Worm (Caenorhabditis elegans) whole organism, L2 larva: ENCODE measurements around the gene acs-7.

Experiments
- C34F6.9 ChIP-seq: fragments of 150-350 bp; optimal IDR thresholded peaks from 2 replicates; lab custom pipeline; 2014; ENCODE audit warnings: missing biosample characterization, missing genetic modification characterization
- F13H6.1 ChIP-seq: sonication (generic microtip); optimal IDR thresholded peaks from 2 replicates; lab custom pipeline; 2016; ENCODE audit warnings: missing genetic modification characterization, missing compliant biosample characterization
- ZK546.5 ChIP-seq: sonication (generic microtip); optimal IDR thresholded peaks from 2 replicates; lab custom pipeline; 2017; ENCODE audit warnings: missing biosample characterization, missing genetic modification characterization
- alr-1 ChIP-seq: fragments of 150-350 bp; optimal IDR thresholded peaks from 2 replicates; lab custom pipeline; 2014; ENCODE audit warnings: missing biosample characterization, missing genetic modification characterization
- aly-2 ChIP-seq: fragments of 150-350 bp; optimal IDR thresholded peaks from 2 replicates; lab custom pipeline; 2014; ENCODE audit warnings: missing biosample characterization, missing genetic modification characterization
- ceh-16 ChIP-seq: fragments of 150-350 bp; optimal IDR thresholded peaks from 2 replicates; lab custom pipeline; 2014; ENCODE audit warnings: missing biosample characterization, missing genetic modification characterization
- crh-2 ChIP-seq: sonication (generic microtip); optimal IDR thresholded peaks from 2 replicates; lab custom pipeline; 2017; ENCODE audit warnings: missing biosample characterization, missing genetic modification characterization
- egl-27 ChIP-seq: sonication (generic microtip); optimal IDR thresholded peaks from 3 replicates; lab custom pipeline; 2017; ENCODE audit warnings: missing biosample characterization, missing genetic modification reagents, missing genetic modification characterization
- elt-1 ChIP-seq: fragments of 150-350 bp; optimal IDR thresholded peaks from 2 replicates; lab custom pipeline; 2014; ENCODE audit warnings: missing biosample characterization, missing genetic modification characterization
- fos-1 ChIP-seq: fragments of 150-350 bp; optimal IDR thresholded peaks from 2 replicates; lab custom pipeline; 2014; ENCODE audit warnings: missing biosample characterization, missing genetic modification characterization
- gmeb-1 ChIP-seq: fragments of 150-350 bp; optimal IDR thresholded peaks from 2 replicates; lab custom pipeline; 2014; ENCODE audit warnings: missing biosample characterization, missing genetic modification characterization
- lin-11 ChIP-seq: fragments of 150-350 bp; sonication (generic microtip); optimal IDR thresholded peaks from 2 replicates; lab custom pipeline; 2014; ENCODE audit warnings: missing biosample characterization, missing genetic modification characterization, inconsistent platforms, mixed read lengths
- lin-39 ChIP-seq: fragments of 150-350 bp; optimal IDR thresholded peaks from 2 replicates; lab custom pipeline; 2014; ENCODE audit warnings: missing biosample characterization, missing genetic modification reagents, missing genetic modification characterization
- lsy-2 ChIP-seq, 2 experiments: fragments of 150-350 bp in 1 of 2; sonication (generic microtip) in 1 of 2; optimal IDR thresholded peaks; 2 replicates each; lab custom pipeline; 2014 to 2017; ENCODE audit warnings: missing biosample characterization in 2 of 2, missing genetic modification characterization in 2 of 2
- mab-5 ChIP-seq: fragments of 150-350 bp; optimal IDR thresholded peaks from 2 replicates; lab custom pipeline; 2014; ENCODE audit warnings: missing biosample characterization, missing genetic modification characterization
- mbf-1 ChIP-seq: sonication (generic microtip); optimal IDR thresholded peaks from 2 replicates; lab custom pipeline; 2017; ENCODE audit warnings: missing biosample characterization, missing genetic modification characterization
- mdl-1 ChIP-seq, 2 experiments: fragments of 150-350 bp in 1 of 2; sonication (generic microtip) in 1 of 2; optimal IDR thresholded peaks; 2 replicates each; lab custom pipeline; 2017; ENCODE audit warnings: missing biosample characterization in 2 of 2, missing genetic modification characterization in 2 of 2
- nhr-10 ChIP-seq: sonication (generic microtip); optimal IDR thresholded peaks from 2 replicates; lab custom pipeline; 2017; ENCODE audit warnings: missing biosample characterization, missing genetic modification characterization
- nhr-11 ChIP-seq: fragments of 150-350 bp; optimal IDR thresholded peaks from 2 replicates; lab custom pipeline; 2014; ENCODE audit warnings: missing biosample characterization, missing genetic modification characterization
- nhr-12 ChIP-seq: fragments of 150-350 bp; optimal IDR thresholded peaks from 2 replicates; lab custom pipeline; 2014; ENCODE audit warnings: missing biosample characterization, missing genetic modification characterization
- nhr-129 ChIP-seq: fragments of 150-350 bp; optimal IDR thresholded peaks from 2 replicates; lab custom pipeline; 2014; ENCODE audit warnings: missing biosample characterization, missing genetic modification characterization
- nhr-21 ChIP-seq: fragments of 150-350 bp; optimal IDR thresholded peaks from 2 replicates; lab custom pipeline; 2014; ENCODE audit warnings: missing biosample characterization, missing genetic modification characterization
- nhr-23 ChIP-seq: fragments of 150-350 bp; optimal IDR thresholded peaks from 2 replicates; lab custom pipeline; 2014; ENCODE audit warnings: missing biosample characterization, missing genetic modification reagents, missing genetic modification characterization
- nhr-237 ChIP-seq: fragments of 150-350 bp; optimal IDR thresholded peaks from 2 replicates; lab custom pipeline; 2014; ENCODE audit warnings: missing biosample characterization, missing genetic modification characterization
- nhr-25 ChIP-seq: fragments of 150-350 bp; sonication (generic microtip); optimal IDR thresholded peaks from 3 replicates; lab custom pipeline; 2014; ENCODE audit warnings: missing biosample characterization, missing genetic modification characterization
- nhr-77 ChIP-seq: fragments of 150-350 bp; optimal IDR thresholded peaks from 2 replicates; lab custom pipeline; 2014; ENCODE audit warnings: missing biosample characterization, missing genetic modification characterization
- peb-1 ChIP-seq: fragments of 150-350 bp; optimal IDR thresholded peaks from 2 replicates; lab custom pipeline; 2014; ENCODE audit warnings: missing biosample characterization, missing genetic modification characterization
- sem-4 ChIP-seq: fragments of 150-350 bp; optimal IDR thresholded peaks from 2 replicates; lab custom pipeline; 2014; ENCODE audit warnings: missing biosample characterization, missing genetic modification reagents, missing genetic modification characterization
- skn-1 ChIP-seq: sonication (generic microtip); optimal IDR thresholded peaks from 2 replicates; lab custom pipeline; 2017; ENCODE audit warnings: missing biosample characterization, missing genetic modification characterization
- sma-3 ChIP-seq: sonication (generic microtip); optimal IDR thresholded peaks from 2 replicates; lab custom pipeline; 2016; ENCODE audit warnings: missing genetic modification reagents, missing genetic modification characterization, missing compliant biosample characterization
- sma-9 ChIP-seq, 2 experiments: fragments of 150-350 bp in 1 of 2; sonication (generic microtip) in 1 of 2; optimal IDR thresholded peaks; 2 replicates each; lab custom pipeline; 2014 to 2016; ENCODE audit warnings: missing genetic modification characterization in 2 of 2, mild to moderate bottlenecking in 1 of 2, missing biosample characterization in 1 of 2, missing compliant biosample characterization in 1 of 2, missing genetic modification reagents in 1 of 2, moderate library complexity in 1 of 2
- snpc-4 ChIP-seq: fragments of 150-350 bp; optimal IDR thresholded peaks from 2 replicates; lab custom pipeline; 2014; ENCODE audit warnings: missing biosample characterization, missing genetic modification characterization
- unc-55 ChIP-seq: fragments of 150-350 bp; sonication (generic microtip); optimal IDR thresholded peaks from 3 replicates; lab custom pipeline; 2014; ENCODE audit warnings: missing biosample characterization, missing genetic modification reagents, missing genetic modification characterization
- unc-62 ChIP-seq: fragments of 150-350 bp; optimal IDR thresholded peaks from 2 replicates; lab custom pipeline; 2014; ENCODE audit warnings: missing biosample characterization, missing genetic modification reagents, missing genetic modification characterization
- zag-1 ChIP-seq: fragments of 150-350 bp; optimal IDR thresholded peaks from 2 replicates; lab custom pipeline; 2014; ENCODE audit warnings: missing biosample characterization, missing genetic modification characterization
- ztf-1 ChIP-seq: fragments of 200-800 bp; sonication (Bioruptor generic); conservative IDR thresholded peaks from 2 replicates; pipeline ENCODE4 v1.3.6; 2022; ENCODE audit warnings: missing genetic modification characterization, missing compliant biosample characterization
- ztf-4 ChIP-seq: fragments of 150-350 bp; optimal IDR thresholded peaks from 2 replicates; lab custom pipeline; 2014; ENCODE audit warnings: missing biosample characterization, missing genetic modification characterization

The acs-7 gene

DNA sequence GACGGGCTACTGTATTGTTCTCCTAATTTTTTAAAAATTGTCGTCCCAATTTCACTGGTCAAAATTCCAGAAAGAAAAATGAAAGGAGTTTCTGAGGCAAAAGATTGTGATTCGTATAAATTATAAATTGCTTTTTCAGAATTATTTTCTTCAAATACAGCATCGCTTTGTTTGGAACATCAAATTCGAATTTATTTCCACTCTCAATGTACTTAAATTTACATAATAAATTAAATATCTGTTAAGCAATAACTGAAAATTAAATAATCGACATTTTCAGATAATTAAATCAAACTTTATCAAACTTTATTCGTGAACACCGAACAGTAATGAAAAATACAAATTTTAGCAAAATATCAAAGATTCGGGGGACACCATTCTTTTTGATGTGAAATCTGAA lies 17.1 kb upstream of the acs-7 start:
- TF ChIP-seq C34F6.9 (tag; lab: Kevin White, UChicago) (no peak), lin-39 (tag; lab: Kevin White, UChicago) (no peak), snpc-4 (tag; lab: Kevin White, UChicago) (no peak), nhr-25 (tag; lab: Kevin White, UChicago) (no peak), unc-62 (GFP tag; lab: Kevin White, UChicago) (no peak), egl-27 (tag; lab: Kevin White, UChicago) (no peak)

DNA sequence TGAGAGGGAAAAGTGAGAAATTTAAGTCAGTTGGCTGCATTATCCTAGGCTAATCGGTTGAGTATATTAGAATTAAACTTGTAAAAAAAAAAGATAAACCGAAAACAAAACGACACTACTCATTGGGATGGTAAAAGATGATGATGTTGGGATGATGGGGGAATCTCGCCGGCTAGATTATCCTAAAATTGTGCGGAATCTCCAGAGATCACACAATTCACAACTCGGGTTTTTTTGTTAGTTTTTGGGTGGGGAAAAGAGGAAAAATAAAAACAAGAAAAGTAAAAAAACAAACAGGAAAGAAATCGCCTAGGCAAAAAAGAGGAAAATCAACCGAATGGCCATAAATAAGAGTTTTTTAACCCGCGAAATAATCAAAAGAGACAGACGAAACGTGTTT lies 16.6 kb upstream of the acs-7 start:
- TF ChIP-seq lsy-2 (tag; optimal IDR thresholded peaks at IDR 0.05; lab: Kevin White, UChicago) (peak in 1 of 2 experiments; percentile 6), egl-27 (tag; lab: Kevin White, UChicago) (no peak), crh-2 (tag; lab: Kevin White, UChicago) (peak; percentile 8), nhr-21 (tag; lab: Kevin White, UChicago) (no peak)
- TF ChIP-seq, all 48 proteins: peak for 2

DNA sequence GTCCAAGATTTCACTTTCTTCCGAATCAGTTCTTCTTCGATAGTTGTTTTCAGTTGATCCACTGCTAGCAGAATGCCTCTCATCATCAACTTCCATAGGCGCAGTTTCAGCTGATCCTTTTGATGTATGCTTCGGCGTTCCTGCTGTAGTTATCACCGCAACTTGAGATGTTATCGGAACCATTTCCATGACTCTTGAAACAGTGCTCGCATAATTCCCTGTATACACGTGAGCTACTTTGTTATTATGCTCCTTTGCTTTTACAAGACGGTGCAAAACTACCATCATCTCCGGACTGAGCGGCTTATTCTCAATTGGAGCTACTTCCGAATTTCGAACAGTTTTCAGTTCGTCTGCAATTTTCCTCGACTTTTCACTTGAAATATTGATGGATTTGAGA lies 14.7 kb upstream of the acs-7 start:
- TF ChIP-seq mab-5 (tag; lab: Kevin White, UChicago) (no peak), ztf-1 (GFP tag; lab: Robert Waterston, UW) (no peak), alr-1 (tag; lab: Kevin White, UChicago) (no peak), nhr-10 (tag; lab: Kevin White, UChicago) (no peak), skn-1 (tag; lab: Kevin White, UChicago) (no peak), F13H6.1 (tag; lab: Kevin White, UChicago) (no peak), sem-4 (tag; lab: Kevin White, UChicago) (no peak), nhr-11 (no peak), aly-2 (tag; lab: Kevin White, UChicago) (no peak), zag-1 (tag; lab: Kevin White, UChicago) (no peak), gmeb-1 (tag; lab: Kevin White, UChicago) (no peak), mbf-1 (tag; lab: Kevin White, UChicago) (no peak), peb-1 (tag; lab: Kevin White, UChicago) (no peak)

DNA sequence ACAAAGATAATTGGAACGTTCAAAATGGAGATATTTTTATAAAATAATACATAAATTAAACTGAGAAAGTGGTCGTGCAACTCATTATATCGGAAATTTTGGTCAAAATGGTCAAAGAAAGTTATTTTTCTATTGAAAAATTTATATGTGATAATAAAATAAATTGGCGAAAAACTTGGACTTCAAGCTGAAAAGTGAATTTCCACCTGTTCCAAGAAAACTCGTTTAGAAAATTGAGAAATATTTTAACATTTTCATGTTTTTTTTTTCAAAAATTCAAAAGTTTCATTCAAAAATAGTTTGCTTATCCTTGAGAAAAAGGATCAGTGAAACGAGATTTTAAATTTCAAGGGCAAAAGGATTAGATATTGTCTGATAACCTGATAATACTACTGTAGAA lies 12.8 kb upstream of the acs-7 start:
- no peak for TF ChIP-seq skn-1 (tag; lab: Kevin White, UChicago)
- no peak for TF ChIP-seq lin-11

DNA sequence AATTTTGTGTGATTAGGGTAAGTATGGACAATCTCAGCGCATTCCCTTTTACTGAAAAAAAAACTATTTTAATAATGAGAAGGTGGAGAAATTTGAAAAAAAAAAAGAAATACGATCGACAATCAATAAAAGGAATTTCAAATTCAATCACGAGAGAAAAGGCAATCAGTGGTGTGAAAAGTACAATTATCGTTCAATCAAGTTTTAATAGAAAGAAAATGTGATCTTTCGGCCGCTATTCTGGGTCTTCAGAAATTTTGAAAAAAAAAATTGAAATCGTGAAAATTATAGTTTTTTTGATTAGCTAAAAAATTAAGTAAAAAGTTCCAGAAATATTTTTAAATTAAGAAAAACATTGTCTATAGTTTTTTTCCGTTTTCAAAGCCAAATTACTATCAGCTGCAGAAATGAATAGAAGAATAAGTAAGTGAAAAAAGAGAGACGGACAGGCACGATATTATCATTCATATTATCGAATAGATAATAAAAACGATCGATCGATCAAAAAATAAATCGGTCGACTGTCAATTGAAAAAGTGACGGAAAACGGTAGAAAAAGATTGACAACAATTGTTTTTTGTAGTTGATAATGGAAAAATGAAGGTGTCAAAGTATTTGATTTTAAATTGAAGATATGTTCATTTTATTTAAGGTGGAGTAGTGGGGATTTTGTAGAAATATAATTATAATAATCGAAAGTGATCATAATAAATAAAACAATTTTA lies 11.6 kb upstream of the acs-7 start, which contains the start of gene gldi-3:
Gene gldi-3 (minus strand): TSS at position 51 of the 725 bp plus-strand sequence.
- TF ChIP-seq mab-5 (tag; lab: Kevin White, UChicago) (no peak), lsy-2 (tag; optimal IDR thresholded peaks at IDR 0.05; lab: Kevin White, UChicago) (peak in 1 of 2 experiments; percentile 23), nhr-237 (no peak), ztf-1 (GFP tag; lab: Robert Waterston, UW) (no peak), fos-1 (peak; percentile 48), ZK546.5 (no peak), ztf-4 (tag; lab: Kevin White, UChicago) (peak; percentile 16)

DNA sequence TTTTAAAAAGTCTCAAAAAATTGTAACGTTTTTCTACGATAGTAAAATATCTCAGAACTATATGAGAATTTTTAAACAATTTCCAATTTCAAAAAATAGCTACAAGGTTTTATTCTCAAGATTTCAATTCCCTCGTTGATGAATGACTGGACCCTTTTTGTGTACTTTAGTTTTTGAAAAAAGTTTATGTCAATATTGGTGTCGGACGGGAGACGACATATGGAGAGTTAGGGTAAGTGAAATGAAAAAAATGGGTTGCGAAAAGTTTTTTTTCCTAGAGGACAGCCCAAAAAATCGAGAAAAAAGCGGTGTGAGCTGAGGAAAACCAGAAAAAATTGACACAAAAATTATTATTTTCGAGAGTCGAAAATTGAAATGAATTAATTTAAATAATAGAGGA lies 11.0 kb upstream of the acs-7 start:
- TF ChIP-seq elt-1 (tag; lab: Kevin White, UChicago) = no peak
- TF ChIP-seq sma-9 (GFP tag; optimal IDR thresholded peaks at IDR 0.05; lab: Kevin White, UChicago) = peak; percentile 3
- TF ChIP-seq sma-9 (tag; optimal IDR thresholded peaks at IDR 0.05; lab: Kevin White, UChicago) = no peak

DNA sequence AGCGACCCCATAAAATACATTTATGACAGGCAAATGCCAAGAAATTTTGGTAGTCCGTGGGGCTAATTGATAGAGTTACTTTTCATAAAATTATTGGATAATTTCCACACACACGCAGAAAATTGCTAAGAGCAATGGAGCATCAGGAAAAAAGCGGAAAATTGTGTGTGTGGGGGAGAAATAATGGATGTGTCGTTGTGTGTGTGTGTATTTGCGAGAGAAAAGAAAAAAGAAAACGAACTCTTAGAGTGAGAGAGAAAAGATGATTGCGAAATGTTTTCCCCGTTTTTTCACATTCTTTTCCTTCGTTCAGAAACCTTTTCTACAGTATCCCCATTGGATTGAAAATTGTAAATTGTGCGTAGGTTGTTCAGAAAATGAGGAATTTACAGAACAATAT lies 10.2 kb upstream of the acs-7 start:
- TF ChIP-seq mbf-1 (tag; lab: Kevin White, UChicago) = no peak
- no peak for TF ChIP-seq sem-4 (tag; lab: Kevin White, UChicago)
- no peak for TF ChIP-seq nhr-10 (tag; lab: Kevin White, UChicago)
- TF ChIP-seq egl-27 (tag; lab: Kevin White, UChicago) = peak; percentile 33
- no peak for TF ChIP-seq nhr-21 (tag; lab: Kevin White, UChicago)
- peak in 1 of 2 experiments; percentile 72 for TF ChIP-seq lsy-2 (tag; optimal IDR thresholded peaks at IDR 0.05; lab: Kevin White, UChicago)
- TF ChIP-seq nhr-77 = no peak
- no peak for TF ChIP-seq nhr-11
- no peak for TF ChIP-seq ceh-16 (tag; lab: Kevin White, UChicago)
- TF ChIP-seq nhr-25 (tag; lab: Kevin White, UChicago) = no peak
- TF ChIP-seq nhr-129 (tag; lab: Kevin White, UChicago) = peak; percentile 76
- no peak for TF ChIP-seq mab-5 (tag; lab: Kevin White, UChicago)
- TF ChIP-seq F13H6.1 (tag; lab: Kevin White, UChicago) = no peak
- no peak for TF ChIP-seq ZK546.5
- TF ChIP-seq fos-1 = peak; percentile 42
- no peak for TF ChIP-seq gmeb-1 (tag; lab: Kevin White, UChicago)
- peak; percentile 86 for TF ChIP-seq unc-55 (GFP tag; lab: Kevin White, UChicago)
- no peak for TF ChIP-seq unc-62 (GFP tag; lab: Kevin White, UChicago)
- TF ChIP-seq sma-3 (GFP tag; lab: Kevin White, UChicago) = no peak
- TF ChIP-seq mdl-1 (tag; optimal IDR thresholded peaks at IDR 0.05; lab: Kevin White, UChicago) = no peak
- TF ChIP-seq lin-39 (tag; lab: Kevin White, UChicago) = no peak
- no peak for TF ChIP-seq nhr-23 (tag; lab: Kevin White, UChicago)
- no peak for TF ChIP-seq nhr-12 (tag; lab: Kevin White, UChicago)
- no peak for TF ChIP-seq skn-1 (tag; lab: Kevin White, UChicago)
- TF ChIP-seq lin-11 = no peak
- TF ChIP-seq alr-1 (tag; lab: Kevin White, UChicago) = no peak
- no peak for TF ChIP-seq ztf-4 (tag; lab: Kevin White, UChicago)
